Worm (Caenorhabditis elegans) whole organism, L2 larva: ENCODE data around the gene F55H2.5.

ENCODE experiments used
- C34F6.9 ChIP-seq: fragments of 150-350 bp; optimal IDR thresholded peaks from 2 replicates; lab custom pipeline; 2014; ENCODE audit warnings: missing biosample characterization, missing genetic modification characterization
- F13H6.1 ChIP-seq: sonication (generic microtip); optimal IDR thresholded peaks from 2 replicates; lab custom pipeline; 2016; ENCODE audit warnings: missing genetic modification characterization, missing compliant biosample characterization
- R02D3.7 ChIP-seq: fragments of 150-350 bp; optimal IDR thresholded peaks from 2 replicates; lab custom pipeline; 2014; ENCODE audit warnings: missing biosample characterization, missing genetic modification characterization
- Y55F3AM.14 ChIP-seq: fragments of 200-800 bp; sonication (Bioruptor generic); optimal IDR thresholded peaks from 2 replicates; lab custom pipeline; 2018; ENCODE audit warnings: mild to moderate bottlenecking, missing genetic modification characterization, missing compliant biosample characterization
- ZK546.5 ChIP-seq: sonication (generic microtip); optimal IDR thresholded peaks from 2 replicates; lab custom pipeline; 2017; ENCODE audit warnings: missing biosample characterization, missing genetic modification characterization
- alr-1 ChIP-seq: fragments of 150-350 bp; optimal IDR thresholded peaks from 2 replicates; lab custom pipeline; 2014; ENCODE audit warnings: missing biosample characterization, missing genetic modification characterization
- aly-2 ChIP-seq: fragments of 150-350 bp; optimal IDR thresholded peaks from 2 replicates; lab custom pipeline; 2014; ENCODE audit warnings: missing biosample characterization, missing genetic modification characterization
- ama-1 ChIP-seq: fragments of 150-350 bp; optimal IDR thresholded peaks from 2 replicates; lab custom pipeline; 2018; ENCODE audit warnings: inconsistent platforms
- blmp-1 ChIP-seq: sonication (generic microtip); optimal IDR thresholded peaks from 2 replicates; lab custom pipeline; 2017; ENCODE audit warnings: missing genetic modification characterization, mild to moderate bottlenecking, missing compliant biosample characterization, antibody characterized with exemption, moderate library complexity; ENCODE audit not compliant: insufficient read depth
- ceh-16 ChIP-seq: fragments of 150-350 bp; optimal IDR thresholded peaks from 2 replicates; lab custom pipeline; 2014; ENCODE audit warnings: missing biosample characterization, missing genetic modification characterization
- ceh-82 ChIP-seq: fragments of 150-350 bp; optimal IDR thresholded peaks from 2 replicates; lab custom pipeline; 2014; ENCODE audit warnings: missing biosample characterization, missing genetic modification characterization
- crh-2 ChIP-seq: sonication (generic microtip); optimal IDR thresholded peaks from 2 replicates; lab custom pipeline; 2017; ENCODE audit warnings: missing biosample characterization, missing genetic modification characterization
- dmd-4 ChIP-seq: sonication (generic microtip); optimal IDR thresholded peaks from 2 replicates; lab custom pipeline; 2017; ENCODE audit warnings: missing biosample characterization, missing genetic modification characterization
- egl-27 ChIP-seq: sonication (generic microtip); optimal IDR thresholded peaks from 3 replicates; lab custom pipeline; 2017; ENCODE audit warnings: missing biosample characterization, missing genetic modification reagents, missing genetic modification characterization
- elt-3 ChIP-seq: sonication (generic microtip); optimal IDR thresholded peaks from 2 replicates; lab custom pipeline; 2017; ENCODE audit warnings: missing biosample characterization, missing genetic modification characterization
- fos-1 ChIP-seq: fragments of 150-350 bp; optimal IDR thresholded peaks from 2 replicates; lab custom pipeline; 2014; ENCODE audit warnings: missing biosample characterization, missing genetic modification characterization
- gmeb-1 ChIP-seq: fragments of 150-350 bp; optimal IDR thresholded peaks from 2 replicates; lab custom pipeline; 2014; ENCODE audit warnings: missing biosample characterization, missing genetic modification characterization
- lin-11 ChIP-seq: fragments of 150-350 bp; sonication (generic microtip); optimal IDR thresholded peaks from 2 replicates; lab custom pipeline; 2014; ENCODE audit warnings: missing biosample characterization, missing genetic modification characterization, inconsistent platforms, mixed read lengths
- lin-13 ChIP-seq: fragments of 150-350 bp; optimal IDR thresholded peaks from 2 replicates; lab custom pipeline; 2014; ENCODE audit warnings: missing biosample characterization, missing genetic modification reagents, missing genetic modification characterization
- lin-39 ChIP-seq: fragments of 150-350 bp; optimal IDR thresholded peaks from 2 replicates; lab custom pipeline; 2014; ENCODE audit warnings: missing biosample characterization, missing genetic modification reagents, missing genetic modification characterization
- lsy-2 ChIP-seq, 2 experiments: fragments of 150-350 bp in 1 of 2; sonication (generic microtip) in 1 of 2; optimal IDR thresholded peaks; 2 replicates each; lab custom pipeline; 2014 to 2017; ENCODE audit warnings: missing biosample characterization in 2 of 2, missing genetic modification characterization in 2 of 2
- mab-5 ChIP-seq: fragments of 150-350 bp; optimal IDR thresholded peaks from 2 replicates; lab custom pipeline; 2014; ENCODE audit warnings: missing biosample characterization, missing genetic modification characterization
- mbf-1 ChIP-seq: sonication (generic microtip); optimal IDR thresholded peaks from 2 replicates; lab custom pipeline; 2017; ENCODE audit warnings: missing biosample characterization, missing genetic modification characterization
- mdl-1 ChIP-seq, 2 experiments: fragments of 150-350 bp in 1 of 2; sonication (generic microtip) in 1 of 2; optimal IDR thresholded peaks; 2 replicates each; lab custom pipeline; 2017; ENCODE audit warnings: missing biosample characterization in 2 of 2, missing genetic modification characterization in 2 of 2
- nhr-10 ChIP-seq: sonication (generic microtip); optimal IDR thresholded peaks from 2 replicates; lab custom pipeline; 2017; ENCODE audit warnings: missing biosample characterization, missing genetic modification characterization
- nhr-11 ChIP-seq: fragments of 150-350 bp; optimal IDR thresholded peaks from 2 replicates; lab custom pipeline; 2014; ENCODE audit warnings: missing biosample characterization, missing genetic modification characterization
- nhr-12 ChIP-seq: fragments of 150-350 bp; optimal IDR thresholded peaks from 2 replicates; lab custom pipeline; 2014; ENCODE audit warnings: missing biosample characterization, missing genetic modification characterization
- nhr-129 ChIP-seq: fragments of 150-350 bp; optimal IDR thresholded peaks from 2 replicates; lab custom pipeline; 2014; ENCODE audit warnings: missing biosample characterization, missing genetic modification characterization
- nhr-21 ChIP-seq: fragments of 150-350 bp; optimal IDR thresholded peaks from 2 replicates; lab custom pipeline; 2014; ENCODE audit warnings: missing biosample characterization, missing genetic modification characterization
- nhr-23 ChIP-seq: fragments of 150-350 bp; optimal IDR thresholded peaks from 2 replicates; lab custom pipeline; 2014; ENCODE audit warnings: missing biosample characterization, missing genetic modification reagents, missing genetic modification characterization
- nhr-237 ChIP-seq: fragments of 150-350 bp; optimal IDR thresholded peaks from 2 replicates; lab custom pipeline; 2014; ENCODE audit warnings: missing biosample characterization, missing genetic modification characterization
- nhr-25 ChIP-seq: fragments of 150-350 bp; sonication (generic microtip); optimal IDR thresholded peaks from 3 replicates; lab custom pipeline; 2014; ENCODE audit warnings: missing biosample characterization, missing genetic modification characterization
- nhr-6 ChIP-seq: fragments of 150-350 bp; optimal IDR thresholded peaks from 2 replicates; lab custom pipeline; 2014; ENCODE audit warnings: missing biosample characterization, missing genetic modification characterization
- nhr-77 ChIP-seq: fragments of 150-350 bp; optimal IDR thresholded peaks from 2 replicates; lab custom pipeline; 2014; ENCODE audit warnings: missing biosample characterization, missing genetic modification characterization
- skn-1 ChIP-seq: sonication (generic microtip); optimal IDR thresholded peaks from 2 replicates; lab custom pipeline; 2017; ENCODE audit warnings: missing biosample characterization, missing genetic modification characterization
- sma-3 ChIP-seq: sonication (generic microtip); optimal IDR thresholded peaks from 2 replicates; lab custom pipeline; 2016; ENCODE audit warnings: missing genetic modification reagents, missing genetic modification characterization, missing compliant biosample characterization
- sma-9 ChIP-seq, 2 experiments: fragments of 150-350 bp in 1 of 2; sonication (generic microtip) in 1 of 2; optimal IDR thresholded peaks; 2 replicates each; lab custom pipeline; 2014 to 2016; ENCODE audit warnings: missing genetic modification characterization in 2 of 2, mild to moderate bottlenecking in 1 of 2, missing biosample characterization in 1 of 2, missing compliant biosample characterization in 1 of 2, missing genetic modification reagents in 1 of 2, moderate library complexity in 1 of 2
- snpc-4 ChIP-seq: fragments of 150-350 bp; optimal IDR thresholded peaks from 2 replicates; lab custom pipeline; 2014; ENCODE audit warnings: missing biosample characterization, missing genetic modification characterization
- unc-55 ChIP-seq: fragments of 150-350 bp; sonication (generic microtip); optimal IDR thresholded peaks from 3 replicates; lab custom pipeline; 2014; ENCODE audit warnings: missing biosample characterization, missing genetic modification reagents, missing genetic modification characterization
- zag-1 ChIP-seq: fragments of 150-350 bp; optimal IDR thresholded peaks from 2 replicates; lab custom pipeline; 2014; ENCODE audit warnings: missing biosample characterization, missing genetic modification characterization
- ztf-1 ChIP-seq: fragments of 200-800 bp; sonication (Bioruptor generic); conservative IDR thresholded peaks from 2 replicates; pipeline ENCODE4 v1.3.6; 2022; ENCODE audit warnings: missing genetic modification characterization, missing compliant biosample characterization
- ztf-4 ChIP-seq: fragments of 150-350 bp; optimal IDR thresholded peaks from 2 replicates; lab custom pipeline; 2014; ENCODE audit warnings: missing biosample characterization, missing genetic modification characterization

F55H2.5 gene

ce11 chrIII:9502155-9502714 is 9.0 kb upstream of the F55H2.5 start:
- TF ChIP-seq ceh-16 (tag; lab: Kevin White, UChicago) (no peak), lsy-2 (tag; optimal IDR thresholded peaks at IDR 0.05; lab: Kevin White, UChicago) (peak in 1 of 2 experiments; percentile 35), sma-3 (GFP tag; lab: Kevin White, UChicago) (peak; percentile 58), sma-9 (GFP tag; optimal IDR thresholded peaks at IDR 0.05; lab: Kevin White, UChicago) (peak; percentile 37), sma-9 (tag; optimal IDR thresholded peaks at IDR 0.05; lab: Kevin White, UChicago) (no peak), mab-5 (tag; lab: Kevin White, UChicago) (no peak), nhr-237 (tag; lab: Kevin White, UChicago) (no peak), fos-1 (tag; lab: Kevin White, UChicago) (peak; percentile 71), nhr-21 (tag; lab: Kevin White, UChicago) (peak; percentile 5)

- TF ChIP-seq alr-1 (tag; lab: Kevin White, UChicago) (no peak), aly-2 (no peak), ztf-4 (no peak), mdl-1 (tag; optimal IDR thresholded peaks at IDR 0.05; lab: Kevin White, UChicago) (no peak), zag-1 (tag; lab: Kevin White, UChicago) (no peak), lin-13 (GFP tag; lab: Kevin White, UChicago) (no peak), nhr-129 (tag; lab: Kevin White, UChicago) (no peak), nhr-23 (tag; lab: Kevin White, UChicago) (no peak), elt-3 (tag; lab: Kevin White, UChicago) (no peak), crh-2 (tag; lab: Kevin White, UChicago) (no peak), mab-5 (tag; lab: Kevin White, UChicago) (no peak), nhr-11 (no peak), dmd-4 (tag; lab: Kevin White, UChicago) (no peak), ztf-1 (GFP tag; lab: Robert Waterston, UW) (no peak), mbf-1 (no peak), gmeb-1 (no peak), sma-9 (GFP tag; optimal IDR thresholded peaks at IDR 0.05; lab: Kevin White, UChicago) (no peak), sma-9 (tag; optimal IDR thresholded peaks at IDR 0.05; lab: Kevin White, UChicago) (no peak), ZK546.5 (tag; lab: Kevin White, UChicago) (no peak), nhr-77 (tag; lab: Kevin White, UChicago) (no peak)
These were observed 6.9 kb upstream of the F55H2.5 start for ce11 chrIII:9504347-9504746.

- TF ChIP-seq crh-2 (tag; lab: Kevin White, UChicago) = peak; percentile 87
- TF ChIP-seq nhr-21 (tag; lab: Kevin White, UChicago) = peak; percentile 9
- peak; percentile 81 for TF ChIP-seq C34F6.9
- no peak for TF ChIP-seq nhr-12 (tag; lab: Kevin White, UChicago)
- TF ChIP-seq ama-1 (lab: Kevin White, UChicago) = peak; percentile 20
- no peak for TF ChIP-seq skn-1
- no peak for TF ChIP-seq lin-13 (GFP tag; lab: Kevin White, UChicago)
- TF ChIP-seq snpc-4 (tag; lab: Kevin White, UChicago) = peak; percentile 31
- TF ChIP-seq nhr-10 = no peak
- TF ChIP-seq nhr-77 (tag; lab: Kevin White, UChicago) = no peak
- peak; percentile 64 for TF ChIP-seq unc-55 (GFP tag; lab: Kevin White, UChicago)
- TF ChIP-seq nhr-23 (tag; lab: Kevin White, UChicago) = no peak
- peak; percentile 9 for TF ChIP-seq nhr-25 (tag; lab: Kevin White, UChicago)
- peak; percentile 20 for TF ChIP-seq ztf-4
- peak; percentile 74 for TF ChIP-seq nhr-129 (tag; lab: Kevin White, UChicago)
- TF ChIP-seq nhr-6 = no peak
- peak in 1 of 2 experiments; percentile 71 for TF ChIP-seq lsy-2 (tag; optimal IDR thresholded peaks at IDR 0.05; lab: Kevin White, UChicago)
- TF ChIP-seq sma-3 (GFP tag; lab: Kevin White, UChicago) = peak; percentile 4
- no peak for TF ChIP-seq lin-39
- no peak for TF ChIP-seq ZK546.5 (tag; lab: Kevin White, UChicago)
- peak; percentile 60 for TF ChIP-seq fos-1 (tag; lab: Kevin White, UChicago)
These were observed 3.5 kb upstream of the F55H2.5 start, which contains the start of gene vha-14 for ce11 chrIII:9507799-9508198. vha-14 (plus strand) TSS chrIII:9508100.

ce11 chrIII:9509764-9510370 is 1.4 kb upstream of the F55H2.5 start:
- TF ChIP-seq crh-2 (tag; lab: Kevin White, UChicago) = peak; percentile 30
- peak; percentile 38 for TF ChIP-seq unc-55 (GFP tag; lab: Kevin White, UChicago)
- no peak for TF ChIP-seq R02D3.7 (tag; lab: Kevin White, UChicago)
- no peak for TF ChIP-seq fos-1 (tag; lab: Kevin White, UChicago)
- no peak for TF ChIP-seq sma-9 (GFP tag; optimal IDR thresholded peaks at IDR 0.05; lab: Kevin White, UChicago)
- no peak for TF ChIP-seq sma-9 (tag; optimal IDR thresholded peaks at IDR 0.05; lab: Kevin White, UChicago)
- peak; percentile 23 for TF ChIP-seq lin-13 (GFP tag; lab: Kevin White, UChicago)
- TF ChIP-seq ceh-82 (tag; lab: Kevin White, UChicago) = no peak
- TF ChIP-seq egl-27 (tag; lab: Kevin White, UChicago) = no peak
- TF ChIP-seq aly-2 = no peak
- TF ChIP-seq F13H6.1 (tag; lab: Kevin White, UChicago) = peak; percentile 37
- peak; percentile 4 for TF ChIP-seq gmeb-1
- TF ChIP-seq blmp-1 (tag; lab: Kevin White, UChicago) = no peak
- no peak for TF ChIP-seq lin-11 (tag; lab: Kevin White, UChicago)
- no peak for TF ChIP-seq mab-5 (tag; lab: Kevin White, UChicago)
- peak; percentile 29 for TF ChIP-seq zag-1 (tag; lab: Kevin White, UChicago)
- peak; percentile 23 for TF ChIP-seq ztf-4
- peak; percentile 36 for TF ChIP-seq C34F6.9
- no peak for TF ChIP-seq ceh-16 (tag; lab: Kevin White, UChicago)
- no peak for TF ChIP-seq Y55F3AM.14 (GFP tag; lab: Kevin White, UChicago)
- TF ChIP-seq ama-1 (lab: Kevin White, UChicago) = peak; percentile 39
- no peak for TF ChIP-seq nhr-129 (tag; lab: Kevin White, UChicago)
- TF ChIP-seq nhr-25 (tag; lab: Kevin White, UChicago) = peak; percentile 53
- no peak for TF ChIP-seq nhr-77 (tag; lab: Kevin White, UChicago)
